Worm (Caenorhabditis elegans) whole organism, mixed stage, embryonic: Measurements from ENCODE around the gene F19B2.5.

Experiments used
- bed-3 ChIP-seq: fragments of 200-800 bp; sonication (Bioruptor generic); optimal IDR thresholded peaks from 3 replicates; lab custom pipeline; 2018; ENCODE audit warnings: mild to moderate bottlenecking, missing genetic modification characterization, moderate library complexity, missing compliant biosample characterization
- elt-3 ChIP-seq: fragments of 150-350 bp; optimal IDR thresholded peaks from 2 replicates; lab custom pipeline; 2014; ENCODE audit warnings: missing biosample characterization, missing genetic modification characterization
- hlh-1 ChIP-seq: fragments of 150-350 bp; optimal IDR thresholded peaks from 2 replicates; lab custom pipeline; 2014; ENCODE audit warnings: missing biosample characterization, missing genetic modification reagents, missing genetic modification characterization
- lsy-2 ChIP-seq: fragments of 150-350 bp; optimal IDR thresholded peaks from 2 replicates; lab custom pipeline; 2014; ENCODE audit warnings: missing biosample characterization, missing genetic modification characterization
- nhr-237 ChIP-seq: fragments of 150-350 bp; optimal IDR thresholded peaks from 2 replicates; lab custom pipeline; 2014; ENCODE audit warnings: missing biosample characterization, missing genetic modification characterization
- nhr-28 ChIP-seq: fragments of 150-350 bp; optimal IDR thresholded peaks from 2 replicates; lab custom pipeline; 2014; ENCODE audit warnings: missing biosample characterization, missing genetic modification characterization
- unc-39 ChIP-seq: fragments of 150-350 bp; optimal IDR thresholded peaks from 2 replicates; lab custom pipeline; 2014; ENCODE audit warnings: missing biosample characterization, missing genetic modification characterization
- unc-62 ChIP-seq: fragments of 150-350 bp; optimal IDR thresholded peaks from 2 replicates; lab custom pipeline; 2014; ENCODE audit warnings: missing biosample characterization, missing genetic modification reagents, missing genetic modification characterization

DNA sequence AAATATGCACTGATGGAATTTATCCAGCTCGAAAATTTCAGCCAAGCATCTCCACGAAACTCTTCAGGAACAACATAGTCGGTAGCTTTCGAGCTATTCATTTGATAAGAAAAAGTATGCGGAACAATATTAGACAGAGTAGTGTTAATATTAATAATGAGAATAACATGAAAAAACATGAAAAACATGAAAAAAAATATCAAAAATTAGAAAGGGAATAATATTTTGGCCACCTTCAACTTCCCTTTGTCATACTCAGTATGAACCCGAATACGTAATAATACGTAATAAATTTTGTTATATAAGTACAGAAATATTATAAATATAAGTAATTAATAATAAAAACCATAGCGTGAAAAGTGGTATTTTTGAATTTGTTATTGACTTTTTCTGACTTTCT, 8.0 kb upstream of the F19B2.5 start, which contains the start of gene srw-39:
- TF ChIP-seq nhr-237 (tag; lab: Kevin White, UChicago) (no peak), nhr-28 (no peak), bed-3 (GFP tag; lab: Kevin White, UChicago) (no peak), elt-3 (no peak), lsy-2 (tag; lab: Kevin White, UChicago) (no peak), hlh-1 (tag; lab: Kevin White, UChicago) (no peak), unc-62 (GFP tag; lab: Kevin White, UChicago) (no peak), unc-39 (tag; lab: Kevin White, UChicago) (no peak)
